Worm (Caenorhabditis elegans): ENCODE measurements around the gene srh-194.

The srh-194 gene

ce11 chrV:4304240-4304639 lies 10.9 kb upstream of the srh-194 start (continued):
- TF ChIP-seq lin-54 (GFP tag; optimal IDR thresholded peaks at IDR 0.05) (no peak), tbx-9 (tag; optimal IDR thresholded peaks at IDR 0.05; ENCODE audit: borderline replicate concordance) (no peak), Y53G8AR.9 (GFP tag; conservative IDR thresholded peaks at IDR 0.05) (no peak), F37B4.10 (GFP tag; IDR thresholded peaks at IDR 0.05) (no peak), chd-7 (tag; optimal IDR thresholded peaks at IDR 0.05) (no peak), repo-1 (tag; optimal IDR thresholded peaks at IDR 0.05) (no peak), sea-2 (GFP tag; IDR thresholded peaks at IDR 0.05) (no peak)

- TF ChIP-seq dpff-1 (tag; optimal IDR thresholded peaks at IDR 0.05), result no peak
- no peak for TF ChIP-seq B0035.1 (tag; optimal IDR thresholded peaks at IDR 0.05)
- TF ChIP-seq lsy-27 (tag; optimal IDR thresholded peaks at IDR 0.05; ENCODE audit: borderline replicate concordance, insufficient read depth), result no peak
Measured at ce11 chrV:4303793-4304192, 10.5 kb upstream of the srh-194 start.

DNA sequence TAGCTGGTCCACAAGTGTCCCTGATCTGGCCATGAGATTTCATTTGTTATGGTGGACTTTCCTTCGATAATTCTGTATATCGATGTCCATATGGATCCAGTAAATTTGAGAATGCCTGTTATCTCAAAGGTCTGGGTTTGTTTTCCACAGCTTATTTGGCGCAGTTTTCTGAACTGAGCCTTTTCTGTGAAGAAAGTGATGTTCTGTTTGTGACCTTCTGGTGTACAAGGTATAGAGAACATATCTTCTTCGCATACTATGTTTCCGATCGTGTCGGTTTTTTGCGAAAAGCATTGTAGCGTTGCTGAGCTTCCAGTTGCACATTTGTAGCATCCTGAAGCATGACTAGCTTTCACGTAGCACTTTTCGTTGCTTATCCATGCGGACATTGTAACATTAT lies 9.5 kb upstream of the srh-194 start:
- TF ChIP-seq egl-18 (GFP tag; IDR thresholded peaks at IDR 0.05) (no peak), T26A5.8 (tag; optimal IDR thresholded peaks at IDR 0.05) (no peak), ztf-22 (GFP tag; optimal IDR thresholded peaks at IDR 0.05) (no peak), akir-1 (GFP tag; optimal IDR thresholded peaks at IDR 0.05) (no peak), cebp-1 (GFP tag; IDR thresholded peaks at IDR 0.05) (no peak), cebp-1 (tag; optimal IDR thresholded peaks at IDR 0.05) (no peak), him-1 (tag; optimal IDR thresholded peaks at IDR 0.05) (no peak), madf-6 (GFP tag; IDR thresholded peaks at IDR 0.05) (no peak), B0336.3 (GFP tag; IDR thresholded peaks at IDR 0.05) (no peak), ccch-3 (GFP tag; optimal IDR thresholded peaks at IDR 0.05) (no peak), Y79H2A.3 (GFP tag; conservative IDR thresholded peaks at IDR 0.05) (no peak), D2030.7 (GFP tag; IDR thresholded peaks at IDR 0.05) (no peak), nhr-120 (GFP tag; IDR thresholded peaks at IDR 0.05) (no peak)

ce11 chrV:4299741-4300140 lies 6.4 kb upstream of the srh-194 start, which contains the start of gene ZC132.3:
ZC132.3 (minus strand) TSS chrV:4299841.
- TF ChIP-seq ccch-3 (GFP tag; optimal IDR thresholded peaks at IDR 0.05) (no peak), sptf-2 (GFP tag; optimal IDR thresholded peaks at IDR 0.05) (no peak), dpff-1 (tag; optimal IDR thresholded peaks at IDR 0.05) (no peak), lin-26 (GFP tag; IDR thresholded peaks at IDR 0.05) (no peak), ceh-40 (GFP tag; IDR thresholded peaks at IDR 0.05) (no peak), die-1 (tag; optimal IDR thresholded peaks at IDR 0.05) (no peak), lsy-27 (tag; optimal IDR thresholded peaks at IDR 0.05; ENCODE audit: borderline replicate concordance, insufficient read depth) (no peak), ama-1 (optimal IDR thresholded peaks at IDR 0.05) (no peak), ama-1 (GFP tag; optimal IDR thresholded peaks at IDR 0.05) (no peak), pbrm-1 (GFP tag; IDR thresholded peaks at IDR 0.05) (no peak)

- TF ChIP-seq efl-1 (GFP tag; optimal IDR thresholded peaks at IDR 0.05) (no peak), madf-10 (tag; optimal IDR thresholded peaks at IDR 0.05) (no peak), rcor-1 (GFP tag; IDR thresholded peaks at IDR 0.05) (no peak), bed-1 (GFP tag; IDR thresholded peaks at IDR 0.05) (no peak)
Measured at ce11 chrV:4298579-4298978, 5.3 kb upstream of the srh-194 start, which contains the start of gene ZC132.11. ZC132.11 (minus strand) TSS chrV:4298679.
